Fruit fly (Drosophila melanogaster): ENCODE measurements around the gene CG7120.

CG7120 gene

DNA sequence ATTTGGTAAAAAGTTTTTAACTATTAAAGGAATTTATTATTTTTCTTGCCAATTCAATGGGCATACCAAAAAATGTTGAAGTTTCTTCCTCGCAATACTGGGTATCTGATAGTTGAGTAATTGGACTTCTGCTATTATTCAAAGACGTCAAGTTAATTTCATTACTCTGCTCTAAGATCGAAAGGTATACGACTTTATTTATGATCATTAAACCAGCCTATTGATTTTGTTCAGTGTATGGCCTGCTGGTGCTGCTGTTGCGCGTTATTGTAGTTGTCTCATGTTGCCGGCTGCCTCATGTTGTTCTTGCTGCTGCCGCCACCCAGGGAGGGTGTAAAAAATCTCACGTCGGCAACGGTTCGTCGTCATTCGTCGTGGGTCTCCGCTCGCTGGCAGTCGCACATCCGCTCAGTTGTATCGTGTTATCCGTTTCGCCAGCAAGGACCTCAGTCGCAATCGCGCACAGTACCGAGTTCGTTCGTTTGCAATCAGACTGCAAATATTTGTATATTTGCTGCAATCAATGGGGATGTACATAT, at the start of gene CG7120:
Gene CG7120, plus strand, starts transcription at position 371 of the 539 bp plus-strand sequence.
- TF ChIP-seq Myc (optimal IDR thresholded peaks at IDR 0.05) (no peak), Sin3A (optimal IDR thresholded peaks at IDR 0.05) (no peak), h (optimal IDR thresholded peaks at IDR 0.05) (no peak), insv (optimal IDR thresholded peaks at IDR 0.05) (no peak), psq (optimal IDR thresholded peaks at IDR 0.05) (no peak), ttk (optimal IDR thresholded peaks at IDR 0.05) (no peak)

DNA sequence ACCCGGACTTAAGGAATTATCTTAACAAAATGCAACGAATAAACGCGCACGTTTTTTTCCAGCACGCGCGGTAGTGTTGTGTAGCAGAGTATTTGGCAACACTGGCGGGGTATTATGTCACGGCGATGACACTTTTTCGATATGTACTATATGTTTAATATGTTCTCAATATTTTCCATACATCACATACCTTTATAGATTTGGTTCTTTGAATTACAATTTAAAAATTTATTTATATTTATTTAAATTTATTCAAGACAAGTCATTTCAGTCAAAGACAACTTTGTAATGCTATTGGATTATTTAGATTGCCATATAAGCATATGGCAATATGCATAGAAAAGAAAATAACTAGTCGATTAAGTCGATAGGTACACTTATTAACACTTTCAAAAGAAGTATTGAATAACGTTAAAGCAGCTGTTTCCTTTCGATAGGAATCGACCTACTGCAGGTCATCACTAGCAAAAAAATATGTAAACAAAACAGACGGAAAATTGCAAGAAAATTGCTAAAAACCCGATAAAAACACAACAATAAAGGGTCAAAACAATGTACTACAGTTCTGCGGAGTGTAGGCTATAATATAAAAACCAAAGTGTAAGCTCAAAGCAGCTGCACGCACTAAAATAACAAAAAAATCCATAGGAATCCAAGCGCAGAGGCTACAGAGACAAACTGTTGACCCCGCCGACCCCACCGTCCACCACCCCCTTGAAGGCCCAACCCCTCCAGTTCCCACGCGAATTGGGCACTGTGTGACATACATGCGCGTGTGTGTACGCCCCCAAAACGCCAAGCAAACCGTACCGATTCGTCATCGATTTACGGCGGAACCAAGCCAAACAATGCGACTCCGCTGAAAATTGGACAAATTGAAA, 49.5 kb upstream of the CG7120 start, which contains the start of the genes CG7182 and GAPcenA:
Gene CG7182, minus strand, starts transcription at position 283 of the 881 bp plus-strand sequence.
Gene GAPcenA, plus strand, starts transcription at position 462 of the 881 bp plus-strand sequence.
- TF ChIP-seq insv (optimal IDR thresholded peaks at IDR 0.05) (no peak), h (optimal IDR thresholded peaks at IDR 0.05) (no peak), ttk (optimal IDR thresholded peaks at IDR 0.05) (no peak), psq (optimal IDR thresholded peaks at IDR 0.05) (no peak), Sin3A (optimal IDR thresholded peaks at IDR 0.05) (no peak), Myc (optimal IDR thresholded peaks at IDR 0.05) (no peak)

DNA sequence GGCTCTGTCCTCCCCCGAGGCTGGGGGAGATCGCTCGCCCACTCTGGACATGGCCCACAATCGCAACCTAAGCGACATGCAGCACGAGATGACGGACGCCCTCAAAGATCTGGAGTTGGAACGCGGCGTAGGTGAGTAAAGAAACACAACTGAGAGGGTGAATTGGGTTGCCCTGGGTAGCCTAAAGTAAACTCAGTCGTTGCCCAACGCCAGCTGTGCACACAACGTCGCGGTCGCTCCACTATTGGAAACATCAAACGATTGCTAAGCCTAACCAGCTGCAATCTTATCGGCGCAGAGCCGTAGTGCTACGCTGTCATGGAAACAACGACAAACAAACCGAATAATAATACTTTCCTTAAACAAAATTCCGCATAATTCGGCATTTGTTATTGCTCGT, 48.5 kb upstream of the CG7120 start:
- no peak for TF ChIP-seq ttk (optimal IDR thresholded peaks at IDR 0.05)
- TF ChIP-seq Myc (optimal IDR thresholded peaks at IDR 0.05): no peak
- TF ChIP-seq h (optimal IDR thresholded peaks at IDR 0.05): no peak
- no peak for TF ChIP-seq Sin3A (optimal IDR thresholded peaks at IDR 0.05)
- TF ChIP-seq insv (optimal IDR thresholded peaks at IDR 0.05): no peak
- TF ChIP-seq psq (optimal IDR thresholded peaks at IDR 0.05): no peak

DNA sequence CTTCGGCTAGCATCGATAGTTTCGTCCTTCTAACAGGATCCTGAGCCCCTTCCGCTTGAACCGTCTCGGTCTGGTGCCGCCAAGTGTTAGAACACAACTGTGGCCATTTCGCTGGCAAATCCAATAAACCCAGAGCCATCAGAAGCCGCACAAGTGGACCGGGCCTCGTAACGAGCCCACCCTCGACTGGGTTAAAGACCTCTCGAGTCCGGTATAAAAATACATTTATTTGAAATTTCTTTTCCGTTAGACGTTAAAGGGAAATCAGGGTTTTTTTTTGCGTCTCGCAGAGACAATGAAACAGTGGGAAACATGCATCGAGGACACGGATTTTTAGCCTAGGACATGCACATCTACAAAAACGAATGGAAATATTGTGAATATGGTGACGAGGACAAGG, 39.6 kb upstream of the CG7120 start, which contains the start of gene Culd:
Gene Culd, minus strand, starts transcription at position 101 of the 400 bp plus-strand sequence.
- TF ChIP-seq psq (optimal IDR thresholded peaks at IDR 0.05) (no peak), ttk (optimal IDR thresholded peaks at IDR 0.05) (no peak), h (optimal IDR thresholded peaks at IDR 0.05) (no peak), Sin3A (optimal IDR thresholded peaks at IDR 0.05) (no peak), Myc (optimal IDR thresholded peaks at IDR 0.05) (no peak), insv (optimal IDR thresholded peaks at IDR 0.05) (no peak)

DNA sequence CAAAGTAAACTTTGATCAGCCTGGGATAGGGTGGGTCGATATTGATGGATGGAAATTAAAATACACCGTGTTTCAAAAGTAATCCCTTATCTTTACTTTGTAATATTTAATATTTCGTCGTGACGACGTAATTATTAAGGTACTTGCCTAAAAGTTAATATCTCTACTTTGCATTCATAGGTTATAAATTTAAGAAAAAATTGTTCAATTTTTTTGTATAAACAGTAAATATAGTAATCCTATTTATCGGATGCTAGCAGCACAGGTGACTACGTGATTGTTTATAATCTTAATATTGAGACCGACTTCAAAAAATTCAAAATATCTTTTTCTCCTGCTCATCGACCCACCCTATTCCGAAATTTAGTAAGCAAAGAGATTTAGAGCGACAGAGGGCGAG, 37.7 kb upstream of the CG7120 start:
- TF ChIP-seq Sin3A (optimal IDR thresholded peaks at IDR 0.05) (no peak), insv (optimal IDR thresholded peaks at IDR 0.05) (no peak), psq (optimal IDR thresholded peaks at IDR 0.05) (no peak), Myc (optimal IDR thresholded peaks at IDR 0.05) (no peak), h (optimal IDR thresholded peaks at IDR 0.05) (no peak), ttk (optimal IDR thresholded peaks at IDR 0.05) (no peak)

DNA sequence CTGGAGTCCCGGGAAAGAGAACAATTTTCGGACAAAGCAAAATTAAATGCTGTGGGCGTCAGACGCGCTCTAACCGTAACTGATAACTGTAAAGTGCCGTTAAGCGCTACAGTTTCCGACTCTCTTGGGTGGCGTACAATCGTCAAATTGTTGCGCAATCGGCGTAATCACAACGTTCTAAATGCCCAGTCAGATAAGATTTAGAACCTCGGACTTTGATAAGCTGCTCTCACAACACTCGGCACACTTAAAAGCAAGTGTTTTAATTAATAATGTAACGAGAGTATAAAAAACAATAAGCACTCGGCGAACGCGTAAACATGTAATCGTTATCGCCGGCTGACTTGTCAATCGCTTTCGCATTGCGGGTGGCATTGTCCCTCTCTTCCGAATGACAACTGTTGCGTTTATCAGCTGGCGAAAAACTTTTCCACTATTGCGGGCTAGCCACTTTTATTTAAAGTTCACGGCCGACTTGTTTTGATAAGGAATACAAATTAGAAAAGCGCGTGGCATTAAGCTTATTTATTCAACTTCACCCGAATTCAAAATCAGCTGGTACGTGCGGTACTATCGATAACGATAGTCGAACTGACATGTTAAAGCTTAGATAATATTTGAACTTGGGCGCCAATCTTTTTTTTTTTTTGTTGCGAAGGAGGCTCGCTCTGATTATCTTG, 36.9 kb upstream of the CG7120 start:
- no peak for TF ChIP-seq Sin3A (optimal IDR thresholded peaks at IDR 0.05)
- no peak for TF ChIP-seq ttk (optimal IDR thresholded peaks at IDR 0.05)
- TF ChIP-seq insv (optimal IDR thresholded peaks at IDR 0.05): no peak
- TF ChIP-seq Myc (optimal IDR thresholded peaks at IDR 0.05): no peak
- TF ChIP-seq h (optimal IDR thresholded peaks at IDR 0.05): no peak
- no peak for TF ChIP-seq psq (optimal IDR thresholded peaks at IDR 0.05)

DNA sequence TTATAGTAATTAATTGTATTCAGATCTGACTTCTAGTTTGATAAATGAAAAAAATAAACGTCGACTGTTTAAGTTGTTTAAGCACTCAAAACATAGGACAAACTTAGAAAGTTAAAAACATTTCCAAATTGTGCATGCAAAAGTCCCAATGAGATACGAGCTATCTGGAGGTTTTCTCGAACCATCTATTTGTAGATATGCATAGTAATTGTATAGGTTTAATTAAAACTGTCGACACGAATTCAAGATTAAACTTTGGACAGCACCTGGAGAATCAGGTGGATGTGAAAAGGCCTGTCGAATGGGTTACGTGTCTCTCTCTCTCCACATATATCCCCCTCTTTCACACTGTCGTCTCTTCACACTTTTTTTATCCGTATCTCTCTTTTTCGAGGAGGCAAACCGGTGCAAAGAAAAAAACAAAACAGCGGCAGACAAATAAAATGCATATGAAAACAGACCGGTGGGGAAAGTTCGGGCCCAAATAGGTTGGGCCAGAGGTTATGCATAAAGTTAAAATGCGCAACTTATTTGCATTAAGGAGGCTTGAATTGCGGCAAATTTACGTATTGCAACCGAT, 35.6 kb upstream of the CG7120 start:
- TF ChIP-seq h (optimal IDR thresholded peaks at IDR 0.05) (no peak), psq (optimal IDR thresholded peaks at IDR 0.05) (no peak), insv (optimal IDR thresholded peaks at IDR 0.05) (no peak), ttk (optimal IDR thresholded peaks at IDR 0.05) (no peak)

DNA sequence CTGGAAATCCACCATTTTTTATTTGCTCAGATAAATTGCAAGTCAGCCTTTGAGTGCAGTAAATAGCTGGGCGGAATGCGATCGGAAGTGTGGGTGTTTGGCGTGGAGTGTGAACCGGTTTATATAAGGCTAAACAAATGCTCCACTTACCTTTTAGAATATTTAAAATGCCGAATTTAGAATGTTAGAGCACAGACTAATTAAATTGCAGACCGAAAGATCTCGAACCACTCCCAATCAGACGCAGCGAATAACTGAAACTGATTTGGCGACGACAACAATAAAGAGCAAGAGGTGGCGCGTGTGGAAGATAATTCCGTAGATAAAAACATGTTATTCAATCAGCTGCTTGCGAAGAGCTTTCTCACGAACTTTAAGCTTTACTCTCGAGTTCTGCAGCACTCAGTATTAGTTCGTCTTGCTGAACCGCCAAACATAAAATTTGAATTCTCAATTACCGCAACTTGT, 35.1 kb upstream of the CG7120 start, which contains the start of gene Idh:
Gene Idh, minus strand, starts transcription at position 264 of the 468 bp plus-strand sequence.
- no peak for TF ChIP-seq psq (optimal IDR thresholded peaks at IDR 0.05)
- TF ChIP-seq Myc (optimal IDR thresholded peaks at IDR 0.05): no peak
- TF ChIP-seq insv (optimal IDR thresholded peaks at IDR 0.05): no peak
- no peak for TF ChIP-seq ttk (optimal IDR thresholded peaks at IDR 0.05)
- TF ChIP-seq Sin3A (optimal IDR thresholded peaks at IDR 0.05): no peak
- no peak for TF ChIP-seq h (optimal IDR thresholded peaks at IDR 0.05)

DNA sequence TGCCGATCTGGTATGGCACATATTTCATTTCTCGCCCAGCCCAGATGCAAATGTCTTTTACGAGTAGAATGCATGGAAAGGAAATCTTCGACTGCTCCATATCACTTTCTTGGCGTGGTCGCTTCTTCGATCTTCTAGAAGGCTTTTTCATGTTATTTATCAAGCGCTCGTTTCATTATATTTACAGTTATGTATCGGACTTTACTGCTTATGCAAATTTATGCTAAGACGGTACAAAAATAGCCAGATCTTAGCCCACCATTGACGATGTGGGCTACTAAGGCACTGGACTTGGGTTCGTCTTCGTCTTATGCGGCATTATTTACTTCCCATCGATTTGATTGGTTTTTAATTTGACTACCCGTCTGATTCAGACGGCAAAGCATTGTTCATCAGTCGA, 32.5 kb upstream of the CG7120 start:
- TF ChIP-seq Sin3A (optimal IDR thresholded peaks at IDR 0.05) (no peak), Myc (optimal IDR thresholded peaks at IDR 0.05) (no peak), psq (optimal IDR thresholded peaks at IDR 0.05) (no peak), ttk (optimal IDR thresholded peaks at IDR 0.05) (no peak), h (optimal IDR thresholded peaks at IDR 0.05) (no peak), insv (optimal IDR thresholded peaks at IDR 0.05) (no peak)

DNA sequence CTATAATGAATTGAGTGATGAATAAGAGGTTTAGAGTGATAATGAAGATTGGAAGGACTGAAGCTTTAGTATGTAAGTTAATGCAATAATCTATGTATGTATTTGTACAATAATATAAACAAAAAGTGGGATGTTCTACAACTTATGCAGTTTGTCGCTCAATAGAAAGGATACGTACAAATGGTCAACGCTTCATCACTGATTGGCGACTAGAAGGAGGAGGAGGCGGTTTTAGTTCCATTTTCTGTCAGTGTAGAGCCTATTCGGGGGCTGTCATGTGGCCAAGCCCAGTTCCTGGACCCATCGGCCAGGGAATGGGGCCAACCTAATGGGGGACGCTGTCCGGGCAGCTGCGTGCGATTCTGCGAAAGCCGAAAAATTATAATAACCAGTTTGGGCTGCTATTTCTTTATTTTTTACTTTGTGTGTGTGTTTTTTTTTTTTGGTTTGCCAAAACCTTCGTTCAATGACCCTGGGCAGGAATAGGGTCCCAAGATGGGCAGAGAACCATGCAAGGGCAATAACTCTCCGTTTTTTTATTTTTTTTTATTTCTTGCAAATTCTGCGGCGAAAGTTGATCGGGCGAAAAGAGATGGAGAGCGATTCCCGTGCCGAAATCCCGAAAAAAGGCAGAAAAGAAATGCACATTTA, 27.0 kb upstream of the CG7120 start:
- no peak for TF ChIP-seq Myc (optimal IDR thresholded peaks at IDR 0.05)
- TF ChIP-seq h (optimal IDR thresholded peaks at IDR 0.05): no peak
- TF ChIP-seq insv (optimal IDR thresholded peaks at IDR 0.05): no peak

DNA sequence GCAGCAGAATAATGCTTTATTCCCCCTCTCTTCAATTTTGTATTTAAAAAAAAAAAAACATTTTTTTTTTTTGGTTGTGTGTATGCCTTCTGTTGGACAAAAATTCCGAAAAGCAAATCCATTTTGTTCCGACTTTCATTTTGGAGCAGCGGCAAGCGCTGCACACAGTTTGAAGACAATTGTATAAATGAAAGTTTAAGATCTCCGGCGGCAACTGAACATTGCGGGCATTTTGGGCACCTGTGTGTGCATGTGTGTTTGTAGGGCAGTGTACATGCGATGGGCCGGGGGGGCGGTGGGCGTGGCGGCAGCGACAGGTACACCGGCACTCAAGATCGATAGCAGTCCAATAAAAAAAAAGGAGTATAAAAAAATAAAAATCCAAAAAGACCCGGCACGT, 26.3 kb upstream of the CG7120 start:
- no peak for TF ChIP-seq insv (optimal IDR thresholded peaks at IDR 0.05)
- no peak for TF ChIP-seq h (optimal IDR thresholded peaks at IDR 0.05)
- no peak for TF ChIP-seq Sin3A (optimal IDR thresholded peaks at IDR 0.05)
- no peak for TF ChIP-seq psq (optimal IDR thresholded peaks at IDR 0.05)
- TF ChIP-seq Myc (optimal IDR thresholded peaks at IDR 0.05): no peak
- no peak for TF ChIP-seq ttk (optimal IDR thresholded peaks at IDR 0.05)

Measured in Kc167 (cell line).